Worm (Caenorhabditis elegans): Measurements from ENCODE around the gene Y57G11C.14.
A peak's percentile ranks its signal among the peaks of the same experiment; 100 is the strongest.

Y57G11C.14 gene

ce11 chrIV:14836885-14837284, 37.8 kb downstream of the Y57G11C.14 start, which contains the start of gene Y57G11C.22 (continued):
- TF ChIP-seq swsn-7 (tag; optimal IDR thresholded peaks at IDR 0.05) (peak; percentile 72), nhr-77 (tag; optimal IDR thresholded peaks at IDR 0.05) (no peak), mep-1 (tag; optimal IDR thresholded peaks at IDR 0.05) (peak; percentile 44), efl-1 (optimal IDR thresholded peaks at IDR 0.05) (peak; percentile 71 to 82), efl-1 (GFP tag; optimal IDR thresholded peaks at IDR 0.05 in 1 of 2) (peak in 1 of 2 experiments; percentile 64)

ce11 chrIV:14838095-14838494, 39.0 kb downstream of the Y57G11C.14 start:
- TF ChIP-seq lir-3 (tag; optimal IDR thresholded peaks at IDR 0.05; ENCODE audit: poor library complexity) (peak; percentile 64), ceh-63 (GFP tag; optimal IDR thresholded peaks at IDR 0.05) (no peak), pag-3 (tag; optimal IDR thresholded peaks at IDR 0.05; ENCODE audit: borderline replicate concordance, insufficient read depth) (peak; percentile 54), efl-1 (optimal IDR thresholded peaks at IDR 0.05) (peak; percentile 73 to 78), efl-1 (GFP tag; optimal IDR thresholded peaks at IDR 0.05 in 1 of 2) (peak; percentile 39 to 93), snu-23 (GFP tag; optimal IDR thresholded peaks at IDR 0.05) (peak; percentile 96), nhr-28 (tag; optimal IDR thresholded peaks at IDR 0.05) (no peak), unc-98 (GFP tag; IDR thresholded peaks at IDR 0.05) (no peak), lin-35 (GFP tag; optimal IDR thresholded peaks at IDR 0.05) (peak; percentile 54 to 83), unc-86 (tag; optimal IDR thresholded peaks at IDR 0.05) (peak; percentile 58), xbp-1 (tag; optimal IDR thresholded peaks at IDR 0.05) (peak; percentile 75), blmp-1 (tag; optimal IDR thresholded peaks at IDR 0.05) (peak; percentile 44), egl-27 (tag; optimal IDR thresholded peaks at IDR 0.05) (no peak), fkh-8 (tag; optimal IDR thresholded peaks at IDR 0.05) (peak; percentile 49), C04F5.9 (tag; optimal IDR thresholded peaks at IDR 0.05) (peak; percentile 40), alr-1 (tag; optimal IDR thresholded peaks at IDR 0.05; ENCODE audit: borderline replicate concordance) (no peak), mdl-1 (tag; optimal IDR thresholded peaks at IDR 0.05) (peak in 1 of 2 experiments; percentile 40), ama-1 (optimal IDR thresholded peaks at IDR 0.05) (no peak), tbx-2 (tag; optimal IDR thresholded peaks at IDR 0.05) (peak; percentile 82), nhr-237 (tag; optimal IDR thresholded peaks at IDR 0.05) (no peak), unc-30 (tag; optimal IDR thresholded peaks at IDR 0.05) (no peak), elt-2 (tag; optimal IDR thresholded peaks at IDR 0.05) (peak; percentile 40), lsy-2 (tag; optimal IDR thresholded peaks at IDR 0.05) (peak; percentile 72 to 87), isw-1 (GFP tag; IDR thresholded peaks at IDR 0.05) (peak; percentile 32; the same call in 1 of the 2 replicates), nhr-47 (tag; optimal IDR thresholded peaks at IDR 0.05) (peak; percentile 93), ceh-88 (GFP tag; IDR thresholded peaks at IDR 0.05) (peak; percentile 60), snpc-4 (tag; optimal IDR thresholded peaks at IDR 0.05) (peak; percentile 55), nhr-90 (tag; optimal IDR thresholded peaks at IDR 0.05; ENCODE audit: poor library complexity) (peak; percentile 93), Y116A8C.19 (tag; optimal IDR thresholded peaks at IDR 0.05; ENCODE audit: borderline replicate concordance) (no peak), lin-13 (GFP tag; optimal IDR thresholded peaks at IDR 0.05) (peak; percentile 74), ceh-8 (GFP tag; optimal IDR thresholded peaks at IDR 0.05) (no peak), rnt-1 (tag; optimal IDR thresholded peaks at IDR 0.05) (peak; percentile 82), sptf-1 (tag; optimal IDR thresholded peaks at IDR 0.05) (no peak), pax-3 (tag; optimal IDR thresholded peaks at IDR 0.05) (no peak), mep-1 (tag; optimal IDR thresholded peaks at IDR 0.05) (peak; percentile 85), sox-4 (tag; optimal IDR thresholded peaks at IDR 0.05) (no peak), ceh-90 (tag; optimal IDR thresholded peaks at IDR 0.05) (peak; percentile 32), egl-13 (tag; optimal IDR thresholded peaks at IDR 0.05) (no peak), vab-15 (tag; optimal IDR thresholded peaks at IDR 0.05) (no peak), C16A3.4 (tag; optimal IDR thresholded peaks at IDR 0.05) (peak; percentile 75), nhr-20 (tag; optimal IDR thresholded peaks at IDR 0.05) (peak; percentile 88), skn-1 (tag; optimal IDR thresholded peaks at IDR 0.05) (peak; percentile 43), ets-5 (GFP tag; IDR thresholded peaks at IDR 0.05) (no peak), hlh-4 (tag; optimal IDR thresholded peaks at IDR 0.05) (peak; percentile 1), tlp-1 (tag; optimal IDR thresholded peaks at IDR 0.05) (no peak), C34B4.2 (tag; optimal IDR thresholded peaks at IDR 0.05) (no peak), nhr-85 (tag) (peak; percentile 97), fos-1 (tag; optimal IDR thresholded peaks at IDR 0.05) (peak; percentile 64), irx-1 (tag; optimal IDR thresholded peaks at IDR 0.05) (peak; percentile 84)
